Fruit fly (Drosophila melanogaster) whole organism, embryonic: ENCODE measurements around the gene CG17036.

Experiments used
- ATbp ChIP-seq: fragments of 200-800 bp; sonication (Bioruptor generic); optimal IDR thresholded peaks from 2 replicates; lab custom pipeline; 2017; ENCODE audit warnings: missing biosample characterization, mild to moderate bottlenecking, missing genetic modification characterization, missing genetic modification reagents
- Ada2b ChIP-seq: fragments of 200-800 bp; sonication (Bioruptor generic); IDR thresholded peaks from 2 replicates; pipeline ENCODE4 v1.3.6; 2022; ENCODE audit warnings: missing biosample characterization, missing genetic modification characterization
- Antp ChIP-seq: fragments of 200-800 bp; sonication (Bioruptor generic); optimal IDR thresholded peaks from 3 replicates; lab custom pipeline; 2016; ENCODE audit warnings: missing biosample characterization, missing genetic modification characterization
- B-H1 ChIP-seq: fragments of 200-800 bp; sonication (Bioruptor generic); IDR thresholded peaks from 3 replicates; pipeline ENCODE4 v1.3.6; 2022; ENCODE audit warnings: missing biosample characterization, missing genetic modification characterization
- CG11085 ChIP-seq: fragments of 200-800 bp; sonication (Bioruptor generic); IDR thresholded peaks from 2 replicates; pipeline ENCODE4 v1.3.6; 2022; ENCODE audit warnings: missing biosample characterization, missing genetic modification characterization
- CG12236 ChIP-seq: fragments of 200-800 bp; sonication (Bioruptor generic); optimal IDR thresholded peaks from 2 replicates; lab custom pipeline; 2016; ENCODE audit warnings: missing biosample characterization, missing genetic modification characterization
- CG1233 ChIP-seq: fragments of 200-800 bp; sonication (Bioruptor generic); optimal IDR thresholded peaks from 4 replicates; lab custom pipeline; 2018; ENCODE audit warnings: missing biosample characterization, mild to moderate bottlenecking, missing genetic modification characterization
- CG12769 ChIP-seq: fragments of 200-800 bp; sonication (Bioruptor generic); optimal IDR thresholded peaks from 2 replicates; lab custom pipeline; 2019; ENCODE audit warnings: missing biosample characterization, mild to moderate bottlenecking, missing genetic modification characterization, moderate library complexity
- CG13287 ChIP-seq: fragments of 200-800 bp; sonication (Bioruptor generic); IDR thresholded peaks from 2 replicates; pipeline ENCODE4 v1.3.6; 2022; ENCODE audit warnings: missing biosample characterization, missing genetic modification characterization; ENCODE audit not compliant: partially characterized antibody
- CG14710 ChIP-seq: fragments of 200-800 bp; sonication (Bioruptor generic); optimal IDR thresholded peaks from 3 replicates; lab custom pipeline; 2019; ENCODE audit warnings: missing biosample characterization, mild to moderate bottlenecking, missing genetic modification characterization, moderate library complexity
- CG15011 ChIP-seq: fragments of 200-800 bp; sonication (Bioruptor generic); optimal IDR thresholded peaks from 3 replicates; lab custom pipeline; 2018; ENCODE audit warnings: missing biosample characterization, mild to moderate bottlenecking, missing genetic modification characterization
- CG1529 ChIP-seq: fragments of 200-800 bp; sonication (Bioruptor generic); optimal IDR thresholded peaks from 3 replicates; lab custom pipeline; 2018; ENCODE audit warnings: missing biosample characterization, missing genetic modification characterization
- CG17186 ChIP-seq: fragments of 200-800 bp; sonication (Bioruptor generic); optimal IDR thresholded peaks from 3 replicates; lab custom pipeline; 2017; ENCODE audit warnings: missing biosample characterization, missing genetic modification reagents, missing genetic modification characterization
- CG17385 ChIP-seq: fragments of 200-800 bp; sonication (Bioruptor generic); optimal IDR thresholded peaks from 3 replicates; lab custom pipeline; 2018; ENCODE audit warnings: missing biosample characterization, mild to moderate bottlenecking, missing genetic modification characterization
- CG17829 ChIP-seq: fragments of 200-800 bp; optimal IDR thresholded peaks from 2 replicates; lab custom pipeline; 2019; ENCODE audit warnings: missing biosample characterization, mild to moderate bottlenecking, missing genetic modification characterization, moderate library complexity
- CG2129 ChIP-seq: fragments of 200-800 bp; sonication (Bioruptor generic); IDR thresholded peaks from 2 replicates; pipeline ENCODE4 v1.3.6; 2022; ENCODE audit warnings: missing biosample characterization, missing genetic modification characterization; ENCODE audit not compliant: partially characterized antibody
- CG32532 ChIP-seq: fragments of 200-800 bp; sonication (Bioruptor generic); IDR thresholded peaks from 2 replicates; pipeline ENCODE4 v1.3.6; 2022; ENCODE audit warnings: missing biosample characterization, missing genetic modification characterization
- CG33557 ChIP-seq: fragments of 200-800 bp; sonication (Bioruptor generic); optimal IDR thresholded peaks from 2 replicates; lab custom pipeline; 2019; ENCODE audit warnings: missing biosample characterization, mild to moderate bottlenecking, missing genetic modification characterization, moderate library complexity
- CG3407 ChIP-seq: fragments of 200-800 bp; sonication (Bioruptor generic); optimal IDR thresholded peaks from 2 replicates; lab custom pipeline; 2018; ENCODE audit warnings: missing biosample characterization, mild to moderate bottlenecking, missing genetic modification characterization
- CG8290 ChIP-seq, 3 experiments: fragments of 200-800 bp; sonication (Bioruptor generic); optimal IDR thresholded peaks; 2 replicates each; lab custom pipeline; 2016 to 2019; ENCODE audit warnings: missing biosample characterization in 3 of 3, missing genetic modification characterization in 3 of 3, mild to moderate bottlenecking in 2 of 3, moderate library complexity in 1 of 3
- CG9817 ChIP-seq: fragments of 200-800 bp; sonication (Bioruptor generic); optimal IDR thresholded peaks from 2 replicates; lab custom pipeline; 2018; ENCODE audit warnings: missing biosample characterization, mild to moderate bottlenecking, missing genetic modification characterization, moderate library complexity
- CG9932 ChIP-seq: fragments of 200-800 bp; sonication (Bioruptor generic); IDR thresholded peaks from 2 replicates; pipeline ENCODE4 v1.3.6; 2022; ENCODE audit warnings: missing biosample characterization, missing genetic modification characterization
- Dll ChIP-seq: fragments of 200-800 bp; sonication (Bioruptor generic); IDR thresholded peaks from 4 replicates; pipeline ENCODE4 v1.3.6; 2022; ENCODE audit warnings: missing biosample characterization, missing genetic modification characterization; ENCODE audit not compliant: partially characterized antibody
- Gug ChIP-seq: fragments of 200-800 bp; sonication (Bioruptor generic); IDR thresholded peaks from 4 replicates; pipeline ENCODE4 v1.3.6; 2022; ENCODE audit warnings: missing biosample characterization, missing genetic modification characterization
- H2.0 ChIP-seq: fragments of 200-800 bp; sonication (Bioruptor generic); IDR thresholded peaks from 2 replicates; pipeline ENCODE4 v1.3.6; 2022; ENCODE audit warnings: missing biosample characterization, missing genetic modification characterization
- Hand ChIP-seq: fragments of 200-800 bp; sonication (Bioruptor generic); optimal IDR thresholded peaks from 2 replicates; lab custom pipeline; 2017; ENCODE audit warnings: mild to moderate bottlenecking, missing biosample characterization, missing genetic modification reagents, missing genetic modification characterization
- Lim3 ChIP-seq: fragments of 200-800 bp; sonication (Bioruptor generic); IDR thresholded peaks from 2 replicates; pipeline ENCODE4 v1.3.6; 2022; ENCODE audit warnings: missing biosample characterization, missing genetic modification characterization
- MBD-R2 ChIP-seq: fragments of 200-800 bp; sonication (Bioruptor generic); IDR thresholded peaks from 2 replicates; pipeline ENCODE4 v1.3.6; 2022; ENCODE audit warnings: missing biosample characterization, missing genetic modification characterization
- MTF-1 ChIP-seq: fragments of 200-800 bp; sonication (Bioruptor generic); optimal IDR thresholded peaks from 2 replicates; lab custom pipeline; 2018; ENCODE audit warnings: missing biosample characterization, mild to moderate bottlenecking, missing genetic modification characterization, borderline replicate concordance
- Mrtf ChIP-seq: fragments of 200-800 bp; sonication (Bioruptor generic); IDR thresholded peaks from 3 replicates; pipeline ENCODE4 v1.3.6; 2022; ENCODE audit warnings: missing biosample characterization, missing genetic modification characterization
- ash1 ChIP-seq: fragments of 200-800 bp; sonication (Bioruptor generic); optimal IDR thresholded peaks from 2 replicates; lab custom pipeline; 2018; ENCODE audit warnings: missing biosample characterization, mild to moderate bottlenecking, missing genetic modification characterization
- croc ChIP-seq: fragments of 200-800 bp; sonication (Bioruptor generic); conservative IDR thresholded peaks from 3 replicates; pipeline ENCODE4 v1.3.6; 2022; ENCODE audit warnings: missing biosample characterization, missing genetic modification characterization
- dan ChIP-seq: fragments of 200-800 bp; sonication (Bioruptor generic); IDR thresholded peaks from 2 replicates; pipeline ENCODE4 v1.3.6; 2022; ENCODE audit warnings: missing biosample characterization, missing genetic modification characterization
- dimm ChIP-seq: fragments of 200-800 bp; sonication (Bioruptor generic); IDR thresholded peaks from 2 replicates; pipeline ENCODE4 v1.3.6; 2022; ENCODE audit warnings: missing biosample characterization, missing genetic modification characterization
- ems ChIP-seq: fragments of 200-800 bp; sonication (Bioruptor generic); optimal IDR thresholded peaks from 3 replicates; lab custom pipeline; 2016; ENCODE audit warnings: missing biosample characterization, missing genetic modification characterization
- fd3F ChIP-seq: fragments of 200-800 bp; sonication (Bioruptor generic); optimal IDR thresholded peaks from 2 replicates; lab custom pipeline; 2018; ENCODE audit warnings: missing biosample characterization, mild to moderate bottlenecking, missing genetic modification characterization, moderate library complexity
- gro ChIP-seq: fragments of 200-800 bp; sonication (Bioruptor generic); optimal IDR thresholded peaks from 2 replicates; lab custom pipeline; 2016; ENCODE audit warnings: missing biosample characterization, missing genetic modification characterization
- ham ChIP-seq: fragments of 200-800 bp; sonication (Bioruptor generic); IDR thresholded peaks from 2 replicates; pipeline ENCODE4 v1.3.6; 2022; ENCODE audit warnings: missing biosample characterization, missing genetic modification characterization
- ind ChIP-seq: fragments of 200-800 bp; sonication (Bioruptor generic); optimal IDR thresholded peaks from 3 replicates; lab custom pipeline; 2016; ENCODE audit warnings: missing biosample characterization, missing genetic modification characterization
- kay ChIP-seq: fragments of 200-800 bp; sonication (Bioruptor generic); optimal IDR thresholded peaks from 2 replicates; lab custom pipeline; 2016; ENCODE audit warnings: missing biosample characterization, missing genetic modification characterization
- klu ChIP-seq: fragments of 200-800 bp; sonication (Bioruptor generic); IDR thresholded peaks from 2 replicates; pipeline ENCODE4 v1.3.6; 2022; ENCODE audit warnings: missing biosample characterization, missing genetic modification characterization
- pnt ChIP-seq: fragments of 200-800 bp; sonication (Bioruptor generic); optimal IDR thresholded peaks from 3 replicates; lab custom pipeline; 2016; ENCODE audit warnings: missing biosample characterization, missing genetic modification characterization
- rib ChIP-seq: fragments of 200-800 bp; sonication (Bioruptor generic); IDR thresholded peaks from 2 replicates; pipeline ENCODE4 v1.3.6; 2022; ENCODE audit warnings: missing biosample characterization, missing genetic modification characterization
- ro ChIP-seq: fragments of 200-800 bp; sonication (Bioruptor generic); IDR thresholded peaks from 2 replicates; pipeline ENCODE4 v1.3.6; 2022; ENCODE audit warnings: missing biosample characterization, missing genetic modification characterization
- sc ChIP-seq, 3 experiments: fragments of >200 bp in 2 of 3; fragments of 200-800 bp in 1 of 3; sonication (Bioruptor generic) in 1 of 3; optimal IDR thresholded peaks; 2 replicates in 2 of 3; 3 replicates in 1 of 3; lab custom pipeline; 2017; ENCODE audit warnings: mild to moderate bottlenecking in 1 of 3, missing biosample characterization in 1 of 3, missing genetic modification characterization in 1 of 3, missing genetic modification reagents in 1 of 3
- sna ChIP-seq: fragments of 200-800 bp; sonication (Bioruptor generic); IDR thresholded peaks from 2 replicates; pipeline ENCODE4 v1.3.6; 2022; ENCODE audit warnings: missing biosample characterization, missing genetic modification characterization; ENCODE audit not compliant: partially characterized antibody
- tin ChIP-seq: fragments of 200-800 bp; sonication (Bioruptor generic); optimal IDR thresholded peaks from 3 replicates; lab custom pipeline; 2016; ENCODE audit warnings: missing biosample characterization, missing genetic modification characterization
- wdn ChIP-seq: fragments of 200-800 bp; sonication (Bioruptor generic); IDR thresholded peaks from 2 replicates; pipeline ENCODE4 v1.3.6; 2022; ENCODE audit warnings: missing biosample characterization, missing genetic modification characterization
- zf30C ChIP-seq: fragments of 200-800 bp; sonication (Bioruptor generic); optimal IDR thresholded peaks from 3 replicates; lab custom pipeline; 2018; ENCODE audit warnings: missing biosample characterization, mild to moderate bottlenecking, missing genetic modification characterization

CG17036 gene

dm6 chr2L:12700381-12700963 lies at the start of gene CG17036 (continued):
- TF ChIP-seq MBD-R2 (GFP tag; lab: Robert Waterston, UW), result no peak; the same call in 1 of the 2 replicates
- no peak for TF ChIP-seq klu
- no peak for TF ChIP-seq Hand (GFP tag; lab: Kevin White, UChicago)
- 0 out of 2 replicates have a peak, but pooled peaks have one; percentile 6 for TF ChIP-seq wdn (GFP tag; lab: Robert Waterston, UW)
- TF ChIP-seq ems, result no peak
- no peak for TF ChIP-seq sc (optimal IDR thresholded peaks at IDR 0.05; lab: Kevin White, UChicago)
- TF ChIP-seq sc (GFP tag; optimal IDR thresholded peaks at IDR 0.05; lab: Kevin White, UChicago), result no peak
- peak; percentile 25 for TF ChIP-seq CG17829 (tag; lab: Kevin White, UChicago)
- no peak for TF ChIP-seq Lim3 (GFP tag; lab: Robert Waterston, UW)
- no peak for TF ChIP-seq CG17186 (GFP tag; lab: Kevin White, UChicago)
- TF ChIP-seq CG3407, result no peak
- TF ChIP-seq Ada2b, result peak; percentile 20; the same call in 1 of the 2 replicates
- no peak for TF ChIP-seq tin
- TF ChIP-seq CG1529 (GFP tag; lab: Kevin White, UChicago), result no peak
- peak; percentile 40; the same call in 1 of the 2 replicates for TF ChIP-seq CG9932 (GFP tag; lab: Robert Waterston, UW)
- no peak for TF ChIP-seq CG2129 (GFP tag; lab: Robert Waterston, UW)
- no peak for TF ChIP-seq croc (GFP tag; lab: Robert Waterston, UW)
- 0 out of 2 replicates have a peak, but pooled peaks have one; percentile 19 for TF ChIP-seq CG13287
- TF ChIP-seq CG32532, result peak; percentile 62; the same call in 1 of the 2 replicates
- no peak for TF ChIP-seq Antp (GFP tag; lab: Kevin White, UChicago)
- no peak for TF ChIP-seq Dll (GFP tag; lab: Robert Waterston, UW)
- TF ChIP-seq CG33557, result no peak
- peak; percentile 17; the same call in 1 of the 2 replicates for TF ChIP-seq ham (GFP tag; lab: Robert Waterston, UW)
- peak; percentile 47; the same call in 1 of the 4 replicates for TF ChIP-seq Gug (GFP tag; lab: Robert Waterston, UW)
- no peak for TF ChIP-seq sna (GFP tag; lab: Robert Waterston, UW)
- no peak for TF ChIP-seq CG11085 (GFP tag; lab: Robert Waterston, UW)
- no peak for TF ChIP-seq CG8290 (GFP tag; optimal IDR thresholded peaks at IDR 0.05; lab: Kevin White, UChicago)
- no peak for TF ChIP-seq CG8290 (tag; optimal IDR thresholded peaks at IDR 0.05; lab: Kevin White, UChicago)
- no peak for TF ChIP-seq dan (GFP tag; lab: Robert Waterston, UW)
- no peak for TF ChIP-seq pnt
- TF ChIP-seq CG14710 (tag; lab: Kevin White, UChicago), result no peak
- TF ChIP-seq CG15011, result peak; percentile 5
- peak; percentile 26; the same call in 1 of the 2 replicates for TF ChIP-seq rib (GFP tag; lab: Robert Waterston, UW)
- TF ChIP-seq CG12236, result no peak
- TF ChIP-seq zf30C (GFP tag; lab: Kevin White, UChicago), result no peak
- no peak for TF ChIP-seq gro (GFP tag; lab: Kevin White, UChicago)
- no peak for TF ChIP-seq ro (GFP tag; lab: Robert Waterston, UW)
- no peak for TF ChIP-seq MTF-1 (GFP tag; lab: Kevin White, UChicago)
- no peak for TF ChIP-seq kay (GFP tag; lab: Kevin White, UChicago)
- TF ChIP-seq CG12769 (tag; lab: Kevin White, UChicago), result no peak
- peak; percentile 7 for TF ChIP-seq CG1233
- no peak for TF ChIP-seq Mrtf (GFP tag; lab: Robert Waterston, UW)
- TF ChIP-seq ATbp, result no peak
- TF ChIP-seq ind (GFP tag; lab: Kevin White, UChicago), result peak; percentile 43
- no peak for TF ChIP-seq ash1
- TF ChIP-seq dimm, result no peak
- no peak for TF ChIP-seq B-H1
- no peak; the same call in 1 of the 2 replicates for TF ChIP-seq H2.0 (GFP tag; lab: Robert Waterston, UW)
- no peak for TF ChIP-seq CG9817 (tag; lab: Kevin White, UChicago)
- TF ChIP-seq CG17385 (GFP tag; lab: Kevin White, UChicago), result no peak
- TF ChIP-seq fd3F (GFP tag; lab: Kevin White, UChicago), result no peak
